Fruit fly (Drosophila melanogaster) whole organism, adult: ENCODE results near the gene lmgB.

Experiments
- CG11617 ChIP-seq: fragments of 200-800 bp; sonication (Bioruptor generic); optimal IDR thresholded peaks from 2 replicates; lab custom pipeline; 2017; ENCODE audit warnings: mild to moderate bottlenecking, missing biosample characterization, missing genetic modification reagents, missing genetic modification characterization
- CG33017 ChIP-seq: fragments of 200-800 bp; sonication (Bioruptor generic); optimal IDR thresholded peaks from 2 replicates; lab custom pipeline; 2018; ENCODE audit warnings: missing biosample characterization, mild to moderate bottlenecking, missing genetic modification characterization, moderate library complexity
- CG5204 ChIP-seq: fragments of 200-800 bp; sonication (Bioruptor generic); optimal IDR thresholded peaks from 2 replicates; lab custom pipeline; 2016; ENCODE audit warnings: missing biosample characterization, missing genetic modification characterization
- Hr96 ChIP-seq: fragments of 200-800 bp; sonication (Bioruptor generic); optimal IDR thresholded peaks from 2 replicates; lab custom pipeline; 2016; ENCODE audit warnings: missing biosample characterization, missing genetic modification characterization
- Mnt ChIP-seq: fragments of 200-800 bp; sonication (Bioruptor generic); optimal IDR thresholded peaks from 2 replicates; lab custom pipeline; 2016; ENCODE audit warnings: missing biosample characterization, mild to moderate bottlenecking, missing genetic modification characterization
- bab1 ChIP-seq: fragments of 200-800 bp; sonication (Bioruptor generic); optimal IDR thresholded peaks from 3 replicates; lab custom pipeline; 2019; ENCODE audit warnings: missing biosample characterization, mild to moderate bottlenecking, missing genetic modification characterization, moderate library complexity
- cnc ChIP-seq, 2 experiments: fragments of >200 bp; optimal IDR thresholded peaks; 2 replicates each; lab custom pipeline; 2017
- kay ChIP-seq: fragments of 200-800 bp; sonication (Bioruptor generic); peaks from one replicate; lab custom pipeline; 2016; ENCODE audit warnings: missing biosample characterization, missing genetic modification characterization, borderline replicate concordance
- ovo ChIP-seq: fragments of 200-800 bp; sonication (Bioruptor generic); optimal IDR thresholded peaks from 2 replicates; lab custom pipeline; 2016; ENCODE audit warnings: missing biosample characterization, missing genetic modification characterization
- pad ChIP-seq: fragments of 200-800 bp; sonication (Bioruptor generic); optimal IDR thresholded peaks from 3 replicates; lab custom pipeline; 2017; ENCODE audit warnings: missing biosample characterization, missing genetic modification characterization, mild to moderate bottlenecking, moderate library complexity, missing genetic modification reagents
- tj ChIP-seq: fragments of 200-800 bp; sonication (Bioruptor generic); optimal IDR thresholded peaks from 3 replicates; lab custom pipeline; 2017; ENCODE audit warnings: missing biosample characterization, mild to moderate bottlenecking, missing genetic modification characterization, moderate library complexity
- toe ChIP-seq: fragments of 200-800 bp; sonication (Bioruptor generic); optimal IDR thresholded peaks from 2 replicates; lab custom pipeline; 2016; ENCODE audit warnings: missing biosample characterization, missing genetic modification characterization

- TF ChIP-seq CG5204: no peak
- TF ChIP-seq ovo (GFP tag; lab: Kevin White, UChicago): no peak
- no peak for TF ChIP-seq CG33017 (tag; lab: Kevin White, UChicago)
- no peak for TF ChIP-seq kay (GFP tag; lab: Kevin White, UChicago)
- no peak for TF ChIP-seq tj
- no peak for TF ChIP-seq pad
- TF ChIP-seq cnc (optimal IDR thresholded peaks at IDR 0.05; lab: Kevin White, UChicago): no peak
- TF ChIP-seq Mnt (GFP tag; lab: Kevin White, UChicago): no peak
- no peak for TF ChIP-seq Hr96 (GFP tag; lab: Kevin White, UChicago)
- peak; percentile 32 for TF ChIP-seq bab1 (GFP tag; lab: Kevin White, UChicago)
- TF ChIP-seq toe (GFP tag; lab: Kevin White, UChicago): no peak
- TF ChIP-seq CG11617 (GFP tag; lab: Kevin White, UChicago): no peak
Measured at dm6 chr2L:8481623-8482424, 46.6 kb downstream of the lmgB start, which contains the start of gene CG43796.
